Worm (Caenorhabditis elegans) whole organism, early embryonic: ENCODE data around the gene Y55B1BL.2.

Experiments
- pes-1 ChIP-seq: fragments of 200-800 bp; sonication (Bioruptor generic); IDR thresholded peaks from 2 replicates; pipeline ENCODE4 v1.3.6; 2022; ENCODE audit warnings: missing genetic modification reagents, missing genetic modification characterization, missing compliant biosample characterization
- sea-1 ChIP-seq: fragments of 200-800 bp; sonication (Bioruptor generic); conservative IDR thresholded peaks from 2 replicates; pipeline ENCODE4 v1.3.6; 2022; ENCODE audit warnings: missing genetic modification characterization, missing compliant biosample characterization

DNA sequence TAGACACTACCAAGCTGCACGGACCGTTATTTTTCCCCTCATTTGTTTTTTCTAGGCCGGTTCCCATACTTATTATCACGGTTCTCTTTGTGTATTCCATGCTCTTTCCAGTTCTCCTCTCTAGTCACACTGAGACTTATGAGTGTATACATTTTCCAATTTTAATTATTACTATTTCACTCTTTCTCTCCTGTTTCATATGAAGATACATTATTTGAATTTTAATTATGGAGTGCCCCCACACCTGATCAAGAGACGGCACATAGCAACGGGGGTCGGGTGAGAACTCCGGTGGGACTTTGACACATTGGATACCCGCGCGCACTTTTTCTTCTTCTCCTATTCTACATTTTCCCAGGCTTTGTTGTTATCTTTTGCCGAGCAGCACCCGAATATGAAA lies 37.4 kb downstream of the Y55B1BL.2 start, which contains the start of gene affl-1:
- TF ChIP-seq sea-1 (GFP tag; lab: Robert Waterston, UW) (no peak), pes-1 (no peak)
